Fruit fly (Drosophila melanogaster) whole organism, embryonic: ENCODE results near the gene TFAM.

ENCODE experiments used
- ATbp ChIP-seq: fragments of 200-800 bp; sonication (Bioruptor generic); optimal IDR thresholded peaks from 2 replicates; lab custom pipeline; 2017; ENCODE audit warnings: missing biosample characterization, mild to moderate bottlenecking, missing genetic modification characterization, missing genetic modification reagents
- Bdp1 ChIP-seq: fragments of 200-800 bp; sonication (Bioruptor generic); optimal IDR thresholded peaks from 3 replicates; lab custom pipeline; 2016; ENCODE audit warnings: missing biosample characterization, missing genetic modification characterization
- Bgb ChIP-seq: fragments of 200-800 bp; sonication (Bioruptor generic); IDR thresholded peaks from 2 replicates; pipeline ENCODE4 v1.3.6; 2022; ENCODE audit warnings: missing biosample characterization, missing genetic modification characterization; ENCODE audit not compliant: partially characterized antibody
- Blimp-1 ChIP-seq: fragments of 200-800 bp; sonication (Bioruptor generic); optimal IDR thresholded peaks from 3 replicates; lab custom pipeline; 2018; ENCODE audit warnings: missing biosample characterization, missing genetic modification characterization, mild to moderate bottlenecking, moderate library complexity, missing genetic modification reagents
- C15 ChIP-seq: fragments of 200-800 bp; sonication (Bioruptor generic); IDR thresholded peaks from 3 replicates; pipeline ENCODE4 v1.3.6; 2022; ENCODE audit warnings: missing biosample characterization, missing genetic modification characterization
- CG10147 ChIP-seq: fragments of 200-800 bp; sonication (Bioruptor generic); optimal IDR thresholded peaks from 2 replicates; lab custom pipeline; 2019; ENCODE audit warnings: missing biosample characterization, mild to moderate bottlenecking, missing genetic modification characterization, moderate library complexity
- CG10267 ChIP-seq: fragments of 200-800 bp; sonication (Bioruptor generic); optimal IDR thresholded peaks from 2 replicates; lab custom pipeline; 2018; ENCODE audit warnings: missing biosample characterization, mild to moderate bottlenecking, missing genetic modification characterization, moderate library complexity
- CG10543 ChIP-seq: fragments of 200-800 bp; sonication (Bioruptor generic); optimal IDR thresholded peaks from 3 replicates; lab custom pipeline; 2017; ENCODE audit warnings: missing biosample characterization, mild to moderate bottlenecking, missing genetic modification characterization, moderate library complexity
- CG11456 ChIP-seq: fragments of 200-800 bp; sonication (Bioruptor generic); IDR thresholded peaks from 3 replicates; pipeline ENCODE4 v1.3.6; 2022; ENCODE audit warnings: missing biosample characterization, missing genetic modification characterization
- CG14050 ChIP-seq: fragments of 200-800 bp; sonication (Bioruptor generic); IDR thresholded peaks from 3 replicates; pipeline ENCODE4 v1.3.6; 2022; ENCODE audit warnings: missing biosample characterization, missing genetic modification characterization
- CG15601 ChIP-seq: fragments of 200-800 bp; sonication (Bioruptor generic); optimal IDR thresholded peaks from 3 replicates; lab custom pipeline; 2019; ENCODE audit warnings: missing biosample characterization, mild to moderate bottlenecking, missing genetic modification characterization, moderate library complexity
- CG16813 ChIP-seq: fragments of 200-800 bp; sonication (Bioruptor generic); IDR thresholded peaks from 3 replicates; pipeline ENCODE4 v1.3.6; 2022; ENCODE audit warnings: missing biosample characterization, missing genetic modification characterization; ENCODE audit not compliant: partially characterized antibody
- CG17802 ChIP-seq: fragments of 200-800 bp; sonication (Bioruptor generic); optimal IDR thresholded peaks from 2 replicates; lab custom pipeline; 2018; ENCODE audit warnings: missing biosample characterization, mild to moderate bottlenecking, missing genetic modification characterization, moderate library complexity
- CG2120 ChIP-seq: fragments of 200-800 bp; sonication (Bioruptor generic); optimal IDR thresholded peaks from 3 replicates; lab custom pipeline; 2016; ENCODE audit warnings: missing biosample characterization, missing genetic modification characterization
- CG2889 ChIP-seq: fragments of 200-800 bp; sonication (Bioruptor generic); IDR thresholded peaks from 3 replicates; pipeline ENCODE4 v1.3.6; 2022; ENCODE audit warnings: missing biosample characterization, missing genetic modification characterization
- CG31224 ChIP-seq: fragments of 200-800 bp; sonication (Bioruptor generic); IDR thresholded peaks from 2 replicates; pipeline ENCODE4 v1.3.6; 2022; ENCODE audit warnings: missing biosample characterization, missing genetic modification characterization
- CG4282 ChIP-seq: fragments of 200-800 bp; sonication (Bioruptor generic); optimal IDR thresholded peaks from 2 replicates; lab custom pipeline; 2016; ENCODE audit warnings: missing biosample characterization, missing genetic modification characterization
- CG4854 ChIP-seq: fragments of 200-800 bp; sonication (Bioruptor generic); optimal IDR thresholded peaks from 2 replicates; lab custom pipeline; 2016; ENCODE audit warnings: missing biosample characterization, missing genetic modification characterization, inconsistent platforms
- CG6175 ChIP-seq: fragments of 200-800 bp; sonication (Bioruptor generic); IDR thresholded peaks from 3 replicates; pipeline ENCODE4 v1.3.6; 2022; ENCODE audit warnings: missing biosample characterization, missing genetic modification characterization
- CG6272 ChIP-seq: fragments of 200-800 bp; sonication (Bioruptor generic); IDR thresholded peaks from 2 replicates; pipeline ENCODE4 v1.3.6; 2022; ENCODE audit warnings: missing biosample characterization, missing genetic modification characterization
- CG6689 ChIP-seq: fragments of 200-800 bp; sonication (Bioruptor generic); IDR thresholded peaks from 2 replicates; pipeline ENCODE4 v1.3.6; 2022; ENCODE audit warnings: missing biosample characterization, missing genetic modification characterization
- CG9215 ChIP-seq: fragments of 200-800 bp; sonication (Bioruptor generic); IDR thresholded peaks from 2 replicates; pipeline ENCODE4 v1.3.6; 2022; ENCODE audit warnings: missing biosample characterization, missing genetic modification characterization
- CrebB ChIP-seq: fragments of 200-800 bp; sonication (Bioruptor generic); optimal IDR thresholded peaks from 3 replicates; lab custom pipeline; 2018; ENCODE audit warnings: missing biosample characterization, mild to moderate bottlenecking, missing genetic modification characterization
- Doc2 ChIP-seq: fragments of 200-800 bp; sonication (Bioruptor generic); IDR thresholded peaks from 2 replicates; pipeline ENCODE4 v1.3.6; 2022; ENCODE audit warnings: missing biosample characterization, missing genetic modification characterization
- Drgx ChIP-seq: fragments of 200-800 bp; sonication (Bioruptor generic); IDR thresholded peaks from 2 replicates; pipeline ENCODE4 v1.3.6; 2022; ENCODE audit warnings: missing biosample characterization, missing genetic modification characterization
- Hr39 ChIP-seq: fragments of >200 bp; optimal IDR thresholded peaks from 2 replicates; lab custom pipeline; 2017
- Kr ChIP-seq: fragments of 200-800 bp; sonication (Bioruptor generic); optimal IDR thresholded peaks from 2 replicates; lab custom pipeline; 2017; ENCODE audit warnings: missing biosample characterization, mild to moderate bottlenecking, missing genetic modification characterization
- MTF-1 ChIP-seq: fragments of 200-800 bp; sonication (Bioruptor generic); optimal IDR thresholded peaks from 2 replicates; lab custom pipeline; 2018; ENCODE audit warnings: missing biosample characterization, mild to moderate bottlenecking, missing genetic modification characterization, borderline replicate concordance
- Med ChIP-seq: fragments of 200-800 bp; sonication (Bioruptor generic); peaks from one replicate; lab custom pipeline; 2016; ENCODE audit warnings: missing biosample characterization, missing genetic modification characterization, mild to moderate bottlenecking, inconsistent platforms, moderate library complexity
- NC2β ChIP-seq: fragments of 200-800 bp; sonication (Bioruptor generic); optimal IDR thresholded peaks from 2 replicates; lab custom pipeline; 2016; ENCODE audit warnings: missing biosample characterization, missing genetic modification characterization
- Oaz ChIP-seq: fragments of 200-800 bp; sonication (Bioruptor generic); IDR thresholded peaks from 2 replicates; pipeline ENCODE4 v1.3.6; 2022; ENCODE audit warnings: missing biosample characterization, missing genetic modification characterization
- Oli ChIP-seq: fragments of 200-800 bp; sonication (Bioruptor generic); optimal IDR thresholded peaks from 2 replicates; lab custom pipeline; 2018; ENCODE audit warnings: missing biosample characterization, mild to moderate bottlenecking, missing genetic modification characterization, moderate library complexity
- Opbp ChIP-seq: fragments of 200-800 bp; sonication (Bioruptor generic); IDR thresholded peaks from 3 replicates; pipeline ENCODE4 v1.3.6; 2022; ENCODE audit warnings: missing biosample characterization, missing genetic modification characterization; ENCODE audit not compliant: partially characterized antibody
- Poxn ChIP-seq: fragments of 200-800 bp; sonication (Bioruptor generic); IDR thresholded peaks from 2 replicates; pipeline ENCODE4 v1.3.6; 2022; ENCODE audit warnings: missing biosample characterization, missing genetic modification characterization
- Stat92E ChIP-seq, 3 experiments: fragments of >200 bp in 2 of 3; fragments of 200-800 bp in 1 of 3; sonication (Bioruptor generic) in 1 of 3; optimal IDR thresholded peaks; 2 replicates each; lab custom pipeline; 2017 to 2019; ENCODE audit warnings: missing biosample characterization in 3 of 3, missing genetic modification characterization in 3 of 3, mild to moderate bottlenecking in 1 of 3, moderate library complexity in 1 of 3
- ab ChIP-seq: fragments of 200-800 bp; sonication (Bioruptor generic); optimal IDR thresholded peaks from 2 replicates; lab custom pipeline; 2016; ENCODE audit warnings: missing biosample characterization, missing genetic modification characterization
- bab2 ChIP-seq: fragments of 200-800 bp; sonication (Bioruptor generic); optimal IDR thresholded peaks from 2 replicates; lab custom pipeline; 2016; ENCODE audit warnings: missing biosample characterization, missing genetic modification characterization
- chm ChIP-seq: fragments of 200-800 bp; sonication (Bioruptor generic); IDR thresholded peaks from 2 replicates; pipeline ENCODE4 v1.3.6; 2022; ENCODE audit warnings: missing biosample characterization, missing genetic modification characterization
- ci ChIP-seq: fragments of 200-800 bp; sonication (Bioruptor generic); IDR thresholded peaks from 3 replicates; pipeline ENCODE4 v1.3.6; 2022; ENCODE audit warnings: missing biosample characterization, missing genetic modification characterization
- crc ChIP-seq: fragments of 200-800 bp; sonication (Bioruptor generic); optimal IDR thresholded peaks from 2 replicates; lab custom pipeline; 2016; ENCODE audit warnings: missing biosample characterization, missing genetic modification characterization
- danr ChIP-seq: fragments of 200-800 bp; sonication (Bioruptor generic); IDR thresholded peaks from 2 replicates; pipeline ENCODE4 v1.3.6; 2022; ENCODE audit warnings: missing biosample characterization, missing genetic modification characterization
- dm ChIP-seq: fragments of 200-800 bp; sonication (Bioruptor generic); optimal IDR thresholded peaks from 3 replicates; lab custom pipeline; 2016; ENCODE audit warnings: missing biosample characterization, missing genetic modification characterization
- ftz-f1 ChIP-seq: fragments of 200-800 bp; sonication (Bioruptor generic); optimal IDR thresholded peaks from 2 replicates; lab custom pipeline; 2016; ENCODE audit warnings: missing biosample characterization, missing genetic modification characterization
- gcm ChIP-seq: fragments of 200-800 bp; sonication (Bioruptor generic); optimal IDR thresholded peaks from 2 replicates; lab custom pipeline; 2019; ENCODE audit warnings: missing biosample characterization, mild to moderate bottlenecking, missing genetic modification characterization, moderate library complexity
- gem ChIP-seq: fragments of 200-800 bp; sonication (Bioruptor generic); optimal IDR thresholded peaks from 2 replicates; lab custom pipeline; 2019; ENCODE audit warnings: missing biosample characterization, mild to moderate bottlenecking, missing genetic modification characterization, moderate library complexity
- grn ChIP-seq: fragments of 200-800 bp; sonication (Bioruptor generic); optimal IDR thresholded peaks from 3 replicates; lab custom pipeline; 2017; ENCODE audit warnings: missing biosample characterization, missing genetic modification characterization
- h ChIP-seq: fragments of >200 bp; optimal IDR thresholded peaks from 2 replicates; lab custom pipeline; 2017
- inv ChIP-seq: fragments of 200-800 bp; sonication (Bioruptor generic); IDR thresholded peaks from 2 replicates; pipeline ENCODE4 v1.3.6; 2022; ENCODE audit warnings: missing biosample characterization, missing genetic modification characterization; ENCODE audit not compliant: partially characterized antibody
- ken ChIP-seq: fragments of 200-800 bp; sonication (Bioruptor generic); IDR thresholded peaks from 3 replicates; pipeline ENCODE4 v1.3.6; 2022; ENCODE audit warnings: missing biosample characterization, missing genetic modification characterization
- maf-S ChIP-seq: fragments of 200-800 bp; sonication (Bioruptor generic); optimal IDR thresholded peaks from 2 replicates; lab custom pipeline; 2016; ENCODE audit warnings: missing biosample characterization, missing genetic modification characterization
- salm ChIP-seq: fragments of 200-800 bp; sonication (Bioruptor generic); optimal IDR thresholded peaks from 2 replicates; lab custom pipeline; 2018; ENCODE audit warnings: missing biosample characterization, mild to moderate bottlenecking, missing genetic modification characterization
- sd ChIP-seq: fragments of 200-800 bp; sonication (Bioruptor generic); optimal IDR thresholded peaks from 3 replicates; lab custom pipeline; 2018; ENCODE audit warnings: missing biosample characterization, mild to moderate bottlenecking, missing genetic modification characterization, moderate library complexity
- yki ChIP-seq: fragments of >200 bp; optimal IDR thresholded peaks from 3 replicates; lab custom pipeline; 2018

TFAM gene

dm6 chr3R:20604078-20604477, 27.3 kb upstream of the TFAM start (continued):
- TF ChIP-seq Med (GFP tag; lab: Kevin White, UChicago) = peak; percentile 79
- 0 out of 3 replicates have a peak, but pooled peaks have one; percentile 7 for TF ChIP-seq CG11456 (GFP tag; lab: Robert Waterston, UW)
- no peak for TF ChIP-seq Stat92E (GFP tag; optimal IDR thresholded peaks at IDR 0.05; lab: Kevin White, UChicago)
- no peak for TF ChIP-seq CG10147 (GFP tag; lab: Kevin White, UChicago)
- TF ChIP-seq Opbp (GFP tag; lab: Robert Waterston, UW) = no peak
- TF ChIP-seq CG15601 (tag; lab: Kevin White, UChicago) = no peak
- TF ChIP-seq gem = no peak
- TF ChIP-seq CG9215 (GFP tag; lab: Robert Waterston, UW) = no peak
- TF ChIP-seq grn (GFP tag; lab: Kevin White, UChicago) = no peak
- no peak for TF ChIP-seq danr (GFP tag; lab: Robert Waterston, UW)
- TF ChIP-seq bab2 (GFP tag; lab: Kevin White, UChicago) = no peak
- TF ChIP-seq Bgb (GFP tag; lab: Robert Waterston, UW) = no peak
- peak; percentile 3 for TF ChIP-seq sd (tag; lab: Kevin White, UChicago)
- no peak for TF ChIP-seq CG2889 (GFP tag; lab: Robert Waterston, UW)
- TF ChIP-seq CG14050 (GFP tag; lab: Robert Waterston, UW) = no peak
- no peak for TF ChIP-seq Blimp-1
- no peak for TF ChIP-seq Kr (GFP tag; lab: Kevin White, UChicago)
- TF ChIP-seq CG2120 = no peak
- TF ChIP-seq CG4282 (GFP tag; lab: Kevin White, UChicago) = no peak
- no peak for TF ChIP-seq CG10267 (tag; lab: Kevin White, UChicago)
- no peak for TF ChIP-seq NC2β (GFP tag; lab: Kevin White, UChicago)
- no peak for TF ChIP-seq CG6689 (GFP tag; lab: Robert Waterston, UW)
- no peak for TF ChIP-seq Poxn (GFP tag; lab: Robert Waterston, UW)
- no peak for TF ChIP-seq CG17802 (tag; lab: Kevin White, UChicago)
- no peak for TF ChIP-seq h (lab: Kevin White, UChicago)
- TF ChIP-seq ftz-f1 (GFP tag; lab: Kevin White, UChicago) = peak; percentile 26
- no peak for TF ChIP-seq CG16813
- TF ChIP-seq gcm = peak; percentile 79
- TF ChIP-seq ci (GFP tag; lab: Robert Waterston, UW) = peak; percentile 37; the same call in 2 of the 3 replicates
- 0 out of 2 replicates have a peak, but pooled peaks have one; percentile 29 for TF ChIP-seq chm (GFP tag; lab: Robert Waterston, UW)
- TF ChIP-seq Oaz (GFP tag; lab: Robert Waterston, UW) = no peak
- TF ChIP-seq CG31224 (GFP tag; lab: Robert Waterston, UW) = no peak
- no peak for TF ChIP-seq salm (tag; lab: Kevin White, UChicago)
- no peak for TF ChIP-seq yki (lab: Kevin White, UChicago)
- no peak for TF ChIP-seq Bdp1 (GFP tag; lab: Kevin White, UChicago)
- no peak for TF ChIP-seq Hr39 (lab: Kevin White, UChicago)
- no peak for TF ChIP-seq Doc2 (GFP tag; lab: Robert Waterston, UW)
- TF ChIP-seq Oli (tag; lab: Kevin White, UChicago) = no peak
- TF ChIP-seq C15 = no peak
- peak; percentile 91 for TF ChIP-seq CG6175
- no peak for TF ChIP-seq CG6272
- no peak for TF ChIP-seq CrebB (tag; lab: Kevin White, UChicago)
- TF ChIP-seq maf-S (GFP tag; lab: Kevin White, UChicago) = no peak
- no peak for TF ChIP-seq MTF-1 (GFP tag; lab: Kevin White, UChicago)
- peak; percentile 36; the same call in 1 of the 2 replicates for TF ChIP-seq Drgx (GFP tag; lab: Robert Waterston, UW)
- peak; percentile 87 for TF ChIP-seq CG10543 (GFP tag; lab: Kevin White, UChicago)
- TF ChIP-seq CG4854 (GFP tag; lab: Kevin White, UChicago) = no peak
- TF ChIP-seq ken (GFP tag; lab: Robert Waterston, UW) = no peak
- no peak for TF ChIP-seq ab (GFP tag; lab: Kevin White, UChicago)
- TF ChIP-seq crc = no peak
- TF ChIP-seq dm (GFP tag; lab: Kevin White, UChicago) = no peak
- no peak for TF ChIP-seq inv (GFP tag; lab: Robert Waterston, UW)
- TF ChIP-seq ATbp (GFP tag; lab: Kevin White, UChicago) = no peak
